Worm (Caenorhabditis elegans) whole organism, L3 larva: ENCODE results near the gene ceh-60.

Source experiments
- aly-2 ChIP-seq: fragments of 150-350 bp; optimal IDR thresholded peaks from 2 replicates; lab custom pipeline; 2014; ENCODE audit warnings: missing biosample characterization, missing genetic modification characterization
- ceh-16 ChIP-seq: sonication (generic microtip); optimal IDR thresholded peaks from 2 replicates; lab custom pipeline; 2017; ENCODE audit warnings: missing biosample characterization, missing genetic modification characterization
- egl-27 ChIP-seq: sonication (generic microtip); optimal IDR thresholded peaks from 4 replicates; lab custom pipeline; 2017; ENCODE audit warnings: missing biosample characterization, missing genetic modification reagents, missing genetic modification characterization
- nhr-237 ChIP-seq: fragments of 150-350 bp; optimal IDR thresholded peaks from 2 replicates; lab custom pipeline; 2014; ENCODE audit warnings: missing biosample characterization, missing genetic modification characterization
- pqm-1 ChIP-seq: fragments of 150-350 bp; optimal IDR thresholded peaks from 2 replicates; lab custom pipeline; 2017; ENCODE audit warnings: missing biosample characterization, missing genetic modification characterization, inconsistent platforms

DNA sequence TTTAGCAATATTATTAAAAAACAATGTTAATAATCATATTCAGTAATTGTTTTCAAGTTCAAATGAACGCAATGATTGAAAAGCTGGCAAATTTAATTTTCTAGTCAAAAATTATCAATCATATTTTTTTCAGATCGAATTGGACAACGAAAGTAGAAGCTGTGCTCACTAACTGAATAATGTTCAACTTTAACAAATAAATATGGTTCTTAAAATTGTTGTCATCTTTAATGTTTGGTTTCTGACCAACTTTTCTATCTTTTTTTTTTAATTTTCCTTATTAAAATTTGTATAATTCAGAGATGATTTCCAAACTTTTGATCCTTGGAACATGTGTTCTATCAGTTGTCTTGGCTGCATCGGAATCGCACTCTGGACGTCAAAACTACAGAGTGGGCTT, 18.0 kb downstream of the ceh-60 start, which contains the start of gene ttr-35:
- no peak for TF ChIP-seq aly-2 (tag; lab: Kevin White, UChicago)
- TF ChIP-seq nhr-237: no peak
- TF ChIP-seq pqm-1 (tag; lab: Kevin White, UChicago): no peak
- no peak for TF ChIP-seq egl-27 (tag; lab: Kevin White, UChicago)
- no peak for TF ChIP-seq ceh-16 (tag; lab: Kevin White, UChicago)
